Worm (Caenorhabditis elegans) whole organism, L2 larva: ENCODE data around the gene F40H3.1.

Source experiments
- elt-1 ChIP-seq: fragments of 150-350 bp; optimal IDR thresholded peaks from 2 replicates; lab custom pipeline; 2014; ENCODE audit warnings: missing biosample characterization, missing genetic modification characterization
- nhr-237 ChIP-seq: fragments of 150-350 bp; optimal IDR thresholded peaks from 2 replicates; lab custom pipeline; 2014; ENCODE audit warnings: missing biosample characterization, missing genetic modification characterization
- nhr-25 ChIP-seq: fragments of 150-350 bp; sonication (generic microtip); optimal IDR thresholded peaks from 3 replicates; lab custom pipeline; 2014; ENCODE audit warnings: missing biosample characterization, missing genetic modification characterization
- snpc-4 ChIP-seq: fragments of 150-350 bp; optimal IDR thresholded peaks from 2 replicates; lab custom pipeline; 2014; ENCODE audit warnings: missing biosample characterization, missing genetic modification characterization
- unc-62 ChIP-seq: fragments of 150-350 bp; optimal IDR thresholded peaks from 2 replicates; lab custom pipeline; 2014; ENCODE audit warnings: missing biosample characterization, missing genetic modification reagents, missing genetic modification characterization

- TF ChIP-seq nhr-237 (tag; lab: Kevin White, UChicago) (no peak), unc-62 (no peak), nhr-25 (no peak), snpc-4 (tag; lab: Kevin White, UChicago) (no peak), elt-1 (tag; lab: Kevin White, UChicago) (no peak)
Observed at ce11 chrII:6148369-6148768, 31.3 kb upstream of the F40H3.1 start.
